Worm (Caenorhabditis elegans): ENCODE results near the gene cbp-3.

- TF ChIP-seq F33H1.4 (GFP tag; IDR thresholded peaks at IDR 0.05) (no peak), sea-2 (GFP tag; IDR thresholded peaks at IDR 0.05) (no peak), nhr-90 (tag; optimal IDR thresholded peaks at IDR 0.05) (no peak), F39B2.1 (GFP tag; IDR thresholded peaks at IDR 0.05) (no peak), tbp1 (GFP tag; optimal IDR thresholded peaks at IDR 0.05) (no peak), lsy-27 (tag; optimal IDR thresholded peaks at IDR 0.05; ENCODE audit: borderline replicate concordance, insufficient read depth) (no peak), madf-10 (tag; optimal IDR thresholded peaks at IDR 0.05) (no peak), snpc-4 (GFP tag; optimal IDR thresholded peaks at IDR 0.05) (no peak), snpc-4 (tag; optimal IDR thresholded peaks at IDR 0.05) (no peak), F37B4.10 (GFP tag; IDR thresholded peaks at IDR 0.05) (no peak), aptf-3 (GFP tag; IDR thresholded peaks at IDR 0.05) (no peak)
These were observed 22.5 kb upstream of the cbp-3 start, which contains the start of gene alg-4 for ce11 chrIII:9891324-9891723.
